Worm (Caenorhabditis elegans) whole organism, L1 larva: Measurements from ENCODE around the gene fbxa-19.
"Not testable (repeated sequence)": the region's sequence is repeated elsewhere in the genome, so short reads cannot be mapped to it uniquely, and the experiment has no call there.

ENCODE experiments used
- C04F5.9 ChIP-seq: sonication (generic microtip); optimal IDR thresholded peaks from 2 replicates; lab custom pipeline; 2016; ENCODE audit warnings: missing genetic modification characterization, missing compliant biosample characterization
- C34B4.2 ChIP-seq: sonication (generic microtip); optimal IDR thresholded peaks from 2 replicates; lab custom pipeline; 2017; ENCODE audit warnings: mild to moderate bottlenecking, missing genetic modification characterization, missing compliant biosample characterization
- F16B12.6 ChIP-seq: fragments of 150-350 bp; optimal IDR thresholded peaks from 2 replicates; lab custom pipeline; 2014; ENCODE audit warnings: missing biosample characterization, missing genetic modification characterization
- Y116A8C.19 ChIP-seq: sonication (generic microtip); optimal IDR thresholded peaks from 2 replicates; lab custom pipeline; 2016; ENCODE audit warnings: missing compliant biosample characterization, missing genetic modification characterization, borderline replicate concordance
- aha-1 ChIP-seq: fragments of 150-350 bp; optimal IDR thresholded peaks from 2 replicates; lab custom pipeline; 2014; ENCODE audit warnings: missing biosample characterization, missing genetic modification characterization
- ama-1 ChIP-seq: fragments of 150-350 bp; optimal IDR thresholded peaks from 2 replicates; lab custom pipeline; 2014
- blmp-1 ChIP-seq: fragments of 150-350 bp; optimal IDR thresholded peaks from 2 replicates; lab custom pipeline; 2014; ENCODE audit warnings: missing biosample characterization, missing genetic modification characterization
- ceh-8 ChIP-seq: fragments of 200-800 bp; sonication (Bioruptor generic); optimal IDR thresholded peaks from 2 replicates; lab custom pipeline; 2018; ENCODE audit warnings: mild to moderate bottlenecking, missing genetic modification characterization, moderate library complexity, missing compliant biosample characterization
- ceh-88 ChIP-seq: fragments of 200-800 bp; sonication (Bioruptor generic); IDR thresholded peaks from 2 replicates; pipeline ENCODE4 v1.3.6; 2022; ENCODE audit warnings: missing genetic modification characterization, missing compliant biosample characterization
- ceh-90 ChIP-seq: sonication (generic microtip); optimal IDR thresholded peaks from 2 replicates; lab custom pipeline; 2016; ENCODE audit warnings: missing genetic modification characterization, missing compliant biosample characterization
- dpl-1 ChIP-seq, 3 experiments: fragments of 150-350 bp in 2 of 3; sonication (generic microtip) in 1 of 3; optimal IDR thresholded peaks; 2 replicates each; lab custom pipeline; 2014 to 2017; ENCODE audit warnings: missing biosample characterization in 3 of 3, missing genetic modification characterization in 3 of 3, missing genetic modification reagents in 3 of 3
- dsc-1 ChIP-seq: sonication (generic microtip); optimal IDR thresholded peaks from 2 replicates; lab custom pipeline; 2016; ENCODE audit warnings: mild to moderate bottlenecking, missing genetic modification characterization, missing compliant biosample characterization
- efl-1 ChIP-seq, 4 experiments: fragments of 150-350 bp; optimal IDR thresholded peaks in 3 of 4; peaks in 1 of 4; 1 replicate in 1 of 4; 2 replicates in 3 of 4; lab custom pipeline; 2014; ENCODE audit warnings: missing biosample characterization in 2 of 4, missing genetic modification characterization in 2 of 4, missing genetic modification reagents in 2 of 4
- efl-3 ChIP-seq: fragments of 200-800 bp; sonication (Bioruptor generic); optimal IDR thresholded peaks from 2 replicates; lab custom pipeline; 2018; ENCODE audit warnings: mild to moderate bottlenecking, missing genetic modification characterization, missing compliant biosample characterization
- egl-27 ChIP-seq, 2 experiments: fragments of 150-350 bp in 1 of 2; sonication (generic microtip); optimal IDR thresholded peaks; 3 replicates each; lab custom pipeline; 2017 to 2018; ENCODE audit warnings: missing biosample characterization in 2 of 2, missing genetic modification characterization in 2 of 2, missing genetic modification reagents in 2 of 2
- elt-3 ChIP-seq, 6 experiments: fragments of 150-350 bp in 1 of 6; sonication (generic microtip); optimal IDR thresholded peaks; 2 replicates each; lab custom pipeline; 2017 to 2018; ENCODE audit warnings: missing biosample characterization in 6 of 6, missing genetic modification characterization in 6 of 6, inconsistent platforms in 1 of 6
- ets-5 ChIP-seq: fragments of 200-800 bp; sonication (Bioruptor generic); IDR thresholded peaks from 2 replicates; pipeline ENCODE4 v1.3.6; 2022; ENCODE audit warnings: missing genetic modification characterization, missing compliant biosample characterization
- fkh-4 ChIP-seq: sonication (generic microtip); optimal IDR thresholded peaks from 2 replicates; lab custom pipeline; 2016; ENCODE audit warnings: missing compliant biosample characterization, missing genetic modification characterization, borderline replicate concordance
- hlh-17 ChIP-seq: fragments of 200-800 bp; sonication (Bioruptor generic); optimal IDR thresholded peaks from 2 replicates; lab custom pipeline; 2018; ENCODE audit warnings: missing genetic modification characterization, mild to moderate bottlenecking, missing compliant biosample characterization, moderate library complexity, borderline replicate concordance
- hpl-2 ChIP-seq: fragments of 150-350 bp; optimal IDR thresholded peaks from 2 replicates; lab custom pipeline; 2014; ENCODE audit warnings: missing biosample characterization, missing genetic modification reagents, missing genetic modification characterization
- irx-1 ChIP-seq: sonication (generic microtip); optimal IDR thresholded peaks from 2 replicates; lab custom pipeline; 2016; ENCODE audit warnings: missing genetic modification characterization, missing compliant biosample characterization
- jun-1 ChIP-seq: fragments of 150-350 bp; optimal IDR thresholded peaks from 2 replicates; lab custom pipeline; 2014; ENCODE audit warnings: missing biosample characterization, missing genetic modification reagents, missing genetic modification characterization
- lin-35 ChIP-seq, 2 experiments: fragments of 150-350 bp; optimal IDR thresholded peaks; 2 replicates each; lab custom pipeline; 2014; ENCODE audit warnings: missing biosample characterization in 2 of 2, missing genetic modification characterization in 2 of 2, missing genetic modification reagents in 2 of 2
- lir-3 ChIP-seq: sonication (generic microtip); optimal IDR thresholded peaks from 2 replicates; lab custom pipeline; 2016; ENCODE audit warnings: mild to moderate bottlenecking, missing genetic modification characterization, moderate library complexity, missing compliant biosample characterization; ENCODE audit not compliant: poor library complexity
- mef-2 ChIP-seq: fragments of 150-350 bp; optimal IDR thresholded peaks from 2 replicates; lab custom pipeline; 2014; ENCODE audit warnings: missing biosample characterization, missing genetic modification characterization
- mep-1 ChIP-seq: fragments of 150-350 bp; optimal IDR thresholded peaks from 2 replicates; lab custom pipeline; 2014; ENCODE audit warnings: missing biosample characterization, missing genetic modification characterization
- nhr-19 ChIP-seq: fragments of 200-800 bp; sonication (Bioruptor generic); conservative IDR thresholded peaks from 2 replicates; pipeline ENCODE4 v1.3.6; 2022; ENCODE audit warnings: missing genetic modification characterization, missing compliant biosample characterization
- nhr-237 ChIP-seq: fragments of 150-350 bp; optimal IDR thresholded peaks from 2 replicates; lab custom pipeline; 2014; ENCODE audit warnings: missing biosample characterization, missing genetic modification characterization
- nhr-28 ChIP-seq: fragments of 150-350 bp; optimal IDR thresholded peaks from 2 replicates; lab custom pipeline; 2014; ENCODE audit warnings: missing biosample characterization, missing genetic modification characterization
- nhr-71 ChIP-seq: sonication (generic microtip); optimal IDR thresholded peaks from 2 replicates; lab custom pipeline; 2016; ENCODE audit warnings: mild to moderate bottlenecking, missing genetic modification characterization, moderate library complexity, missing compliant biosample characterization
- skn-1 ChIP-seq: fragments of 150-350 bp; optimal IDR thresholded peaks from 2 replicates; lab custom pipeline; 2014; ENCODE audit warnings: missing biosample characterization, missing genetic modification characterization
- snpc-4 ChIP-seq: fragments of 150-350 bp; optimal IDR thresholded peaks from 2 replicates; lab custom pipeline; 2014; ENCODE audit warnings: missing biosample characterization, missing genetic modification characterization
- snu-23 ChIP-seq: sonication (generic microtip); optimal IDR thresholded peaks from 2 replicates; lab custom pipeline; 2016; ENCODE audit warnings: missing genetic modification characterization, missing compliant biosample characterization
- sptf-1 ChIP-seq: fragments of 150-350 bp; optimal IDR thresholded peaks from 2 replicates; lab custom pipeline; 2014; ENCODE audit warnings: missing biosample characterization, missing genetic modification characterization
- sup-37 ChIP-seq: fragments of 200-800 bp; sonication (Bioruptor generic); optimal IDR thresholded peaks from 2 replicates; lab custom pipeline; 2018; ENCODE audit warnings: mild to moderate bottlenecking, missing genetic modification characterization, missing compliant biosample characterization
- swsn-7 ChIP-seq: sonication (generic microtip); optimal IDR thresholded peaks from 2 replicates; lab custom pipeline; 2016; ENCODE audit warnings: missing genetic modification characterization, missing compliant biosample characterization
- tbx-2 ChIP-seq: sonication (generic microtip); optimal IDR thresholded peaks from 2 replicates; lab custom pipeline; 2016; ENCODE audit warnings: missing genetic modification characterization, missing compliant biosample characterization
- unc-130 ChIP-seq: fragments of 150-350 bp; optimal IDR thresholded peaks from 2 replicates; lab custom pipeline; 2017; ENCODE audit warnings: missing biosample characterization, missing genetic modification characterization, inconsistent platforms
- unc-30 ChIP-seq: sonication (generic microtip); optimal IDR thresholded peaks from 2 replicates; lab custom pipeline; 2017; ENCODE audit warnings: missing biosample characterization, missing genetic modification characterization
- unc-86 ChIP-seq: sonication (generic microtip); optimal IDR thresholded peaks from 2 replicates; lab custom pipeline; 2016; ENCODE audit warnings: missing genetic modification characterization, missing compliant biosample characterization
- unc-98 ChIP-seq: fragments of 200-800 bp; sonication (Bioruptor generic); IDR thresholded peaks from 2 replicates; pipeline ENCODE4 v1.3.6; 2022; ENCODE audit warnings: missing genetic modification characterization, missing compliant biosample characterization
- xbp-1 ChIP-seq: sonication (generic microtip); optimal IDR thresholded peaks from 2 replicates; lab custom pipeline; 2016; ENCODE audit warnings: missing genetic modification characterization, missing compliant biosample characterization
- zip-4 ChIP-seq: fragments of 200-800 bp; sonication (Bioruptor generic); optimal IDR thresholded peaks from 2 replicates; lab custom pipeline; 2018; ENCODE audit warnings: mild to moderate bottlenecking, missing genetic modification characterization, moderate library complexity, missing compliant biosample characterization

fbxa-19 gene

ce11 chrIII:1350745-1351144 is 35.5 kb downstream of the fbxa-19 start, which contains the start of gene Y82E9BL.3:
Gene Y82E9BL.3 (minus strand): TSS chrIII:1350845.
- TF ChIP-seq efl-1 (optimal IDR thresholded peaks at IDR 0.05; lab: Kevin White, UChicago): no peak
- peak in 1 of 2 experiments; percentile 62 for TF ChIP-seq efl-1 (GFP tag; optimal IDR thresholded peaks at IDR 0.05 in 1 of 2; lab: Kevin White, UChicago)
- TF ChIP-seq irx-1 (tag; lab: Kevin White, UChicago): no peak
- no peak for TF ChIP-seq unc-130
- no peak for TF ChIP-seq F16B12.6 (tag; lab: Kevin White, UChicago)

- TF ChIP-seq sptf-1: no peak
- TF ChIP-seq egl-27 (tag; optimal IDR thresholded peaks at IDR 0.05; lab: Kevin White, UChicago): no peak
- no peak for TF ChIP-seq tbx-2 (tag; lab: Kevin White, UChicago)
- TF ChIP-seq jun-1 (tag; lab: Kevin White, UChicago): no peak
- no peak for TF ChIP-seq elt-3 (tag; optimal IDR thresholded peaks at IDR 0.05; lab: Kevin White, UChicago)
- TF ChIP-seq C34B4.2 (tag; lab: Kevin White, UChicago): no peak
- no peak for TF ChIP-seq unc-86 (tag; lab: Kevin White, UChicago)
- TF ChIP-seq blmp-1 (tag; lab: Kevin White, UChicago): no peak
- TF ChIP-seq sup-37 (GFP tag; lab: Kevin White, UChicago): no peak
- no peak for TF ChIP-seq aha-1 (tag; lab: Kevin White, UChicago)
- no peak for TF ChIP-seq ets-5
- TF ChIP-seq ceh-88 (GFP tag; lab: Robert Waterston, UW): no peak
- no peak for TF ChIP-seq nhr-71 (tag; lab: Kevin White, UChicago)
These were observed 39.3 kb downstream of the fbxa-19 start for ce11 chrIII:1354523-1354922.

- TF ChIP-seq lir-3 (tag; lab: Kevin White, UChicago) (no peak), nhr-71 (tag; lab: Kevin White, UChicago) (no peak), mef-2 (tag; lab: Kevin White, UChicago) (no peak), ceh-8 (GFP tag; lab: Kevin White, UChicago) (no peak), ama-1 (lab: Kevin White, UChicago) (no peak), ets-5 (no peak), C04F5.9 (tag; lab: Kevin White, UChicago) (no peak), skn-1 (no peak), unc-98 (no peak), Y116A8C.19 (no peak), irx-1 (tag; lab: Kevin White, UChicago) (no peak), tbx-2 (tag; lab: Kevin White, UChicago) (no peak), blmp-1 (tag; lab: Kevin White, UChicago) (no peak), dpl-1 (GFP tag; optimal IDR thresholded peaks at IDR 0.05; lab: Kevin White, UChicago) (no peak), zip-4 (GFP tag; lab: Kevin White, UChicago) (no peak), ceh-90 (tag; lab: Kevin White, UChicago) (no peak)
These were observed 40.1 kb downstream of the fbxa-19 start, which contains the start of gene Y82E9BL.1 for ce11 chrIII:1355320-1355719. Gene Y82E9BL.1 (minus strand): TSS chrIII:1355420.

- not testable (repeated sequence) for TF ChIP-seq nhr-28 (tag; lab: Kevin White, UChicago); hlh-17 (GFP tag; lab: Kevin White, UChicago); hpl-2 (GFP tag; lab: Kevin White, UChicago)
These were observed 42.8 kb downstream of the fbxa-19 start, which contains the start of gene Y82E9BR.8 for ce11 chrIII:1357973-1358372. Gene Y82E9BR.8 (minus strand): TSS chrIII:1358073.

- no peak for TF ChIP-seq efl-3 (GFP tag; lab: Kevin White, UChicago)
- TF ChIP-seq unc-86 (tag; lab: Kevin White, UChicago): no peak
- TF ChIP-seq ets-5: no peak
- no peak for TF ChIP-seq snu-23 (GFP tag; lab: Kevin White, UChicago)
- TF ChIP-seq unc-30 (tag; lab: Kevin White, UChicago): no peak
- no peak for TF ChIP-seq xbp-1 (tag; lab: Kevin White, UChicago)
- no peak for TF ChIP-seq dsc-1
- TF ChIP-seq swsn-7 (tag; lab: Kevin White, UChicago): no peak
- TF ChIP-seq nhr-237 (tag; lab: Kevin White, UChicago): no peak
- TF ChIP-seq blmp-1 (tag; lab: Kevin White, UChicago): no peak
- no peak for TF ChIP-seq mep-1 (tag; lab: Kevin White, UChicago)
- no peak for TF ChIP-seq fkh-4 (tag; lab: Kevin White, UChicago)
- TF ChIP-seq snpc-4 (tag; lab: Kevin White, UChicago): no peak
- TF ChIP-seq F16B12.6 (tag; lab: Kevin White, UChicago): no peak
- no peak for TF ChIP-seq nhr-19 (GFP tag; lab: Robert Waterston, UW)
- no peak for TF ChIP-seq hpl-2 (GFP tag; lab: Kevin White, UChicago)
- TF ChIP-seq lin-35 (GFP tag; optimal IDR thresholded peaks at IDR 0.05; lab: Kevin White, UChicago): no peak
- no peak for TF ChIP-seq C04F5.9 (tag; lab: Kevin White, UChicago)
- TF ChIP-seq, all 84 proteins: peak for 0
These were observed 44.5 kb downstream of the fbxa-19 start, which contains the start of gene Y82E9BR.9 for ce11 chrIII:1359669-1360068. Gene Y82E9BR.9 (minus strand): TSS chrIII:1359769.
